6 fruit fly cellular contexts compared by ENCODE assay signal in the genomic region with DNA sequence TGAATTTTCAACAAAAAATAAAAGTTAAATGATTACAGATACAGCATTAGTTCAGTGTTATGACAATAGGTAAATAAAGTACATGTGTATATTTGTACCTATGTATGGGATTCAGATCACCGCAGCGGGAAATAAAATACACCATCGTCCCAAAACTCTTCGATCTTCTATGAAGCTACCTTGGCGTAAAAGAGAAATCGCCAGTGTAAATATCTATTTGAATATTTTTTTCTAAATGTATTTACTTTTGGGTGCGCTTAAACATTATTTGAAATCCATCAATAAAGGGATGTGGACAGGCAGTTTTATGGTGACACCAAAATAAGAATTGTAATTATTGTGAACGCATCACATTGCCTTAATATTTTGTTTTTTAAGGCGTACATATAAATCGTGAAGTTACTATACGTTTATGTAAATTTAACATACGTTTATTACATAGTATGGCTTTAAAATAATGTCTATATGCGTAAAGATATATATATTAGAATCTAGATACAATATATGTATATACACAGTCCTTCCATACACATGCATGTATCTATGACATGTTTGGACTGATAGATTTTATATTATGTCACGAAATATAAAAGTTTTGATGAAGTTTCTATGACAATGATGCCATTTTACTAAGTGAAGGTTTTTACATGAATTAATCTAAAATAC.
TF ChIP-seq lines count a peak whose summit lies in the region.

anne (plus strand) TSS at position 263 of the 666 bp plus-strand sequence.

- TF ChIP-seq CTCF in whole organism, embryonic (GFP tag; optimal IDR thresholded peaks at IDR 0.05; lab: Kevin White, UChicago): no peak

TF ChIP-seq in Kc167, 6 proteins besides CTCF, POLR2A, EP300 and RAD21:
- no peak for TF ChIP-seq insv (optimal IDR thresholded peaks at IDR 0.05; lab: Kevin White, UChicago)
- no peak for TF ChIP-seq Sin3A (optimal IDR thresholded peaks at IDR 0.05; lab: Kevin White, UChicago)
- no peak for TF ChIP-seq psq (optimal IDR thresholded peaks at IDR 0.05; lab: Kevin White, UChicago)
- TF ChIP-seq h (optimal IDR thresholded peaks at IDR 0.05; lab: Kevin White, UChicago): peak; percentile 58
- TF ChIP-seq ttk (optimal IDR thresholded peaks at IDR 0.05; lab: Kevin White, UChicago): no peak
TF ChIP-seq in Kc167: peak in this region for 1.

TF ChIP-seq in whole organism, adult, 20 proteins besides CTCF, POLR2A, EP300 and RAD21:
- TF ChIP-seq cnc (optimal IDR thresholded peaks at IDR 0.05; lab: Kevin White, UChicago): no peak
- TF ChIP-seq CG5204 (GFP tag; optimal IDR thresholded peaks at IDR 0.05; lab: Kevin White, UChicago): no peak
- peak; percentile 38 for TF ChIP-seq Mnt (GFP tag; optimal IDR thresholded peaks at IDR 0.05; lab: Kevin White, UChicago)
- no peak for TF ChIP-seq Clk (GFP tag; optimal IDR thresholded peaks at IDR 0.05; lab: Kevin White, UChicago)
- peak; percentile 16 for TF ChIP-seq Crg-1 (GFP tag; optimal IDR thresholded peaks at IDR 0.05; lab: Kevin White, UChicago)
- no peak for TF ChIP-seq bab1 (GFP tag; optimal IDR thresholded peaks at IDR 0.05; lab: Kevin White, UChicago)
- TF ChIP-seq CG33017 (tag; optimal IDR thresholded peaks at IDR 0.05; lab: Kevin White, UChicago): no peak
- TF ChIP-seq kay (GFP tag; lab: Kevin White, UChicago; ENCODE audit: borderline replicate concordance): peak; percentile 57
- TF ChIP-seq CG12768 (GFP tag; optimal IDR thresholded peaks at IDR 0.05; lab: Kevin White, UChicago): peak; percentile 34
- peak; percentile 51 for TF ChIP-seq CG1620 (GFP tag; optimal IDR thresholded peaks at IDR 0.05; lab: Kevin White, UChicago)
- TF ChIP-seq Hr96 (GFP tag; optimal IDR thresholded peaks at IDR 0.05; lab: Kevin White, UChicago): no peak
- TF ChIP-seq CG7045 (GFP tag; optimal IDR thresholded peaks at IDR 0.05; lab: Kevin White, UChicago): no peak
- TF ChIP-seq toe (GFP tag; optimal IDR thresholded peaks at IDR 0.05; lab: Kevin White, UChicago): peak; percentile 35
- peak; percentile 57 for TF ChIP-seq ovo (GFP tag; optimal IDR thresholded peaks at IDR 0.05; lab: Kevin White, UChicago)
- TF ChIP-seq CG7101 (tag; optimal IDR thresholded peaks at IDR 0.05; lab: Kevin White, UChicago): peak; percentile 19

TF ChIP-seq in whole organism, embryonic, 481 proteins besides CTCF, POLR2A, EP300 and RAD21 (continues in another document):
- TF ChIP-seq CG6272 (GFP tag; IDR thresholded peaks at IDR 0.05; lab: Robert Waterston, UW) (no peak), CG30403 (GFP tag; optimal IDR thresholded peaks at IDR 0.05; lab: Kevin White, UChicago) (no peak), fd102C (GFP tag; optimal IDR thresholded peaks at IDR 0.05; lab: Kevin White, UChicago) (no peak), gem (tag; optimal IDR thresholded peaks at IDR 0.05; lab: Kevin White, UChicago) (peak; percentile 27), NC2β (GFP tag; optimal IDR thresholded peaks at IDR 0.05; lab: Kevin White, UChicago) (peak; percentile 19), E2f2 (GFP tag; IDR thresholded peaks at IDR 0.05; lab: Robert Waterston, UW) (peak; percentile 25; the same call in 1 of the 2 replicates), vnd (GFP tag; IDR thresholded peaks at IDR 0.05; lab: Robert Waterston, UW; ENCODE audit: partially characterized antibody) (no peak), CG30020 (tag; optimal IDR thresholded peaks at IDR 0.05; lab: Kevin White, UChicago) (peak; percentile 100), slou (GFP tag; optimal IDR thresholded peaks at IDR 0.05; lab: Kevin White, UChicago) (peak; percentile 35), CG5245 (GFP tag; optimal IDR thresholded peaks at IDR 0.05; lab: Kevin White, UChicago) (no peak), CG17186 (GFP tag; optimal IDR thresholded peaks at IDR 0.05; lab: Kevin White, UChicago) (peak; percentile 53), CG8290 (GFP tag; optimal IDR thresholded peaks at IDR 0.05; lab: Kevin White, UChicago) (peak; percentile 78), CG8290 (tag; optimal IDR thresholded peaks at IDR 0.05; lab: Kevin White, UChicago) (peak; percentile 15 to 19), CG12942 (GFP tag; optimal IDR thresholded peaks at IDR 0.05; lab: Kevin White, UChicago) (peak; percentile 20), CG8089 (GFP tag; optimal IDR thresholded peaks at IDR 0.05; lab: Kevin White, UChicago) (peak; percentile 80), caup (GFP tag; optimal IDR thresholded peaks at IDR 0.05; lab: Kevin White, UChicago; ENCODE audit: severe bottlenecking) (no peak)

TF ChIP-seq in whole organism, prepupa, 60 proteins besides CTCF, POLR2A, EP300 and RAD21:
- TF ChIP-seq CG6854 (GFP tag; optimal IDR thresholded peaks at IDR 0.05; lab: Kevin White, UChicago) (peak; percentile 11), Ets96B (tag; optimal IDR thresholded peaks at IDR 0.05; lab: Kevin White, UChicago) (peak; percentile 19), net (GFP tag; optimal IDR thresholded peaks at IDR 0.05; lab: Kevin White, UChicago) (no peak), CG7368 (GFP tag; optimal IDR thresholded peaks at IDR 0.05; lab: Kevin White, UChicago) (no peak), cyc (GFP tag; optimal IDR thresholded peaks at IDR 0.05; lab: Kevin White, UChicago) (peak; percentile 13), Eip78C (GFP tag; lab: Kevin White, UChicago) (peak; percentile 71), CG8632 (GFP tag; optimal IDR thresholded peaks at IDR 0.05; lab: Kevin White, UChicago) (no peak), ss (GFP tag; optimal IDR thresholded peaks at IDR 0.05; lab: Kevin White, UChicago) (peak in 1 of 2 experiments; percentile 55), dsx (GFP tag; optimal IDR thresholded peaks at IDR 0.05; lab: Kevin White, UChicago; ENCODE audit: poor library complexity, severe bottlenecking) (peak; percentile 32), spab (GFP tag; optimal IDR thresholded peaks at IDR 0.05; lab: Kevin White, UChicago) (no peak), fkh (GFP tag; optimal IDR thresholded peaks at IDR 0.05; lab: Kevin White, UChicago) (peak; percentile 94), fd59A (GFP tag; optimal IDR thresholded peaks at IDR 0.05; lab: Kevin White, UChicago) (no peak), Sox14 (GFP tag; optimal IDR thresholded peaks at IDR 0.05; lab: Kevin White, UChicago) (peak; percentile 33), CG10631 (GFP tag; optimal IDR thresholded peaks at IDR 0.05; lab: Kevin White, UChicago) (no peak)

TF ChIP-seq in whole organism, pupa, 21 proteins besides CTCF, POLR2A, EP300 and RAD21:
- TF ChIP-seq CG8159 (tag; optimal IDR thresholded peaks at IDR 0.05; lab: Kevin White, UChicago): no peak
- TF ChIP-seq Pif1A (GFP tag; optimal IDR thresholded peaks at IDR 0.05; lab: Kevin White, UChicago): peak; percentile 7
- peak; percentile 20 for TF ChIP-seq Snoo (tag; optimal IDR thresholded peaks at IDR 0.05; lab: Kevin White, UChicago)
- TF ChIP-seq gl (tag; optimal IDR thresholded peaks at IDR 0.05; lab: Kevin White, UChicago): no peak

TF ChIP-seq in whole organism, wandering third instar larva, 38 proteins besides CTCF, POLR2A, EP300 and RAD21 (continues in another document):
- no peak for TF ChIP-seq CrebA (GFP tag; optimal IDR thresholded peaks at IDR 0.05; lab: Kevin White, UChicago; ENCODE audit: borderline replicate concordance)
- no peak for TF ChIP-seq Hr83 (GFP tag; optimal IDR thresholded peaks at IDR 0.05; lab: Kevin White, UChicago; ENCODE audit: poor library complexity, severe bottlenecking)
- peak; percentile 6 for TF ChIP-seq h (GFP tag; optimal IDR thresholded peaks at IDR 0.05; lab: Kevin White, UChicago)
- TF ChIP-seq Mio (GFP tag; optimal IDR thresholded peaks at IDR 0.05; lab: Kevin White, UChicago): no peak
- TF ChIP-seq Jra (GFP tag; optimal IDR thresholded peaks at IDR 0.05; lab: Kevin White, UChicago): no peak
- TF ChIP-seq usp (GFP tag; optimal IDR thresholded peaks at IDR 0.05; lab: Kevin White, UChicago): no peak
- TF ChIP-seq N (GFP tag; optimal IDR thresholded peaks at IDR 0.05; lab: Kevin White, UChicago): peak; percentile 53
- no peak for TF ChIP-seq sv (GFP tag; optimal IDR thresholded peaks at IDR 0.05; lab: Kevin White, UChicago)
- no peak for TF ChIP-seq br (GFP tag; optimal IDR thresholded peaks at IDR 0.05; lab: Kevin White, UChicago)
- no peak for TF ChIP-seq Myc (optimal IDR thresholded peaks at IDR 0.05; lab: Kevin White, UChicago)
- no peak for TF ChIP-seq Dfd (GFP tag; optimal IDR thresholded peaks at IDR 0.05; lab: Kevin White, UChicago)
- TF ChIP-seq psq (GFP tag; optimal IDR thresholded peaks at IDR 0.05; lab: Kevin White, UChicago): no peak
- no peak for TF ChIP-seq sage (GFP tag; optimal IDR thresholded peaks at IDR 0.05; lab: Kevin White, UChicago)
- TF ChIP-seq dmrt93B (GFP tag; optimal IDR thresholded peaks at IDR 0.05; lab: Kevin White, UChicago): no peak
- no peak for TF ChIP-seq Abd-B (GFP tag; optimal IDR thresholded peaks at IDR 0.05; lab: Kevin White, UChicago)
- no peak for TF ChIP-seq fru (GFP tag; optimal IDR thresholded peaks at IDR 0.05; lab: Kevin White, UChicago)
- no peak for TF ChIP-seq dsf (GFP tag; optimal IDR thresholded peaks at IDR 0.05; lab: Kevin White, UChicago; ENCODE audit: borderline replicate concordance)
- TF ChIP-seq pan (optimal IDR thresholded peaks at IDR 0.05; lab: Kevin White, UChicago): no peak
- TF ChIP-seq CG32264 (GFP tag; optimal IDR thresholded peaks at IDR 0.05; lab: Kevin White, UChicago): no peak
- TF ChIP-seq CG9705 (GFP tag; optimal IDR thresholded peaks at IDR 0.05; lab: Kevin White, UChicago): peak; percentile 2
- no peak for TF ChIP-seq lola (GFP tag; optimal IDR thresholded peaks at IDR 0.05; lab: Kevin White, UChicago)
- TF ChIP-seq foxo (GFP tag; optimal IDR thresholded peaks at IDR 0.05; lab: Kevin White, UChicago): no peak
- TF ChIP-seq Hnf4 (GFP tag; optimal IDR thresholded peaks at IDR 0.05; lab: Kevin White, UChicago): no peak
- TF ChIP-seq OdsH (GFP tag; optimal IDR thresholded peaks at IDR 0.05; lab: Kevin White, UChicago): no peak
- peak; percentile 36 for TF ChIP-seq Vsx2 (GFP tag; optimal IDR thresholded peaks at IDR 0.05; lab: Kevin White, UChicago; ENCODE audit: partially characterized antibody)
- TF ChIP-seq brk (GFP tag; optimal IDR thresholded peaks at IDR 0.05; lab: Kevin White, UChicago): peak; percentile 31
- no peak for TF ChIP-seq Rel (GFP tag; optimal IDR thresholded peaks at IDR 0.05; lab: Kevin White, UChicago)
- no peak for TF ChIP-seq Rel (tag; optimal IDR thresholded peaks at IDR 0.05; lab: Kevin White, UChicago)
- no peak for TF ChIP-seq tai (GFP tag; optimal IDR thresholded peaks at IDR 0.05; lab: Kevin White, UChicago)
- TF ChIP-seq Sp1 (GFP tag; optimal IDR thresholded peaks at IDR 0.05; lab: Kevin White, UChicago): no peak
- no peak for TF ChIP-seq ey (GFP tag; optimal IDR thresholded peaks at IDR 0.05; lab: Kevin White, UChicago)
- TF ChIP-seq woc (GFP tag; optimal IDR thresholded peaks at IDR 0.05; lab: Kevin White, UChicago): peak; percentile 80
- no peak for TF ChIP-seq Hr78 (GFP tag; optimal IDR thresholded peaks at IDR 0.05; lab: Kevin White, UChicago)
- TF ChIP-seq GATAd (GFP tag; optimal IDR thresholded peaks at IDR 0.05; lab: Kevin White, UChicago): no peak
- TF ChIP-seq jim (GFP tag; optimal IDR thresholded peaks at IDR 0.05; lab: Kevin White, UChicago): no peak
